Worm (Caenorhabditis elegans): ENCODE results near the gene srh-34.

DNA sequence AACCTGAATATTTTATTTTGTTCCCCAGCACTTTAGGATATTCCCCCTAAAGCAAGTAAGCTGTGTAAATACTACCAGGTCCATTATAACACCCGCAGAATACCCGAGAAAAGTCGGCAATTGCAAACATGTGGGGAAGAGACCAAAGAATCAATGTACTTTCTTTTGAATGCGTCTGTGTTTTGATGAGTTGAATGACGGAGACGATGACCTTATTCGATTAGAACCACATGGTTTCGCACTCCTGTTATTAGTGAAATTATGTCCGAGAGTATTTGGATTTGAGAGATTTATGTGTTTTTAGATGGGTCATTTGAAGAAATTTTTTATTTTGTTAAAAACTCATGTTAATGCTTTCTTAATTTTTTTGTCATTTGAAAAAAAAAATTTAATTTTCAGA lies 18.9 kb upstream of the srh-34 start:
- TF ChIP-seq elt-1 (tag; optimal IDR thresholded peaks at IDR 0.05): no peak
- TF ChIP-seq ceh-28 (tag; optimal IDR thresholded peaks at IDR 0.05): no peak
- TF ChIP-seq fkh-2 (tag; optimal IDR thresholded peaks at IDR 0.05): no peak
- TF ChIP-seq skn-1 (tag; optimal IDR thresholded peaks at IDR 0.05): no peak
- no peak for TF ChIP-seq ama-1 (optimal IDR thresholded peaks at IDR 0.05)
- no peak for TF ChIP-seq pha-4 (tag; optimal IDR thresholded peaks at IDR 0.05)
- TF ChIP-seq nhr-76 (tag; optimal IDR thresholded peaks at IDR 0.05): no peak
- TF ChIP-seq unc-39 (tag; optimal IDR thresholded peaks at IDR 0.05): no peak
